Worm (Caenorhabditis elegans): ENCODE results near the gene hrpu-2.

ce11 chrIV:2221350-2221749, 43.7 kb downstream of the hrpu-2 start:
- TF ChIP-seq aptf-2 (GFP tag; conservative IDR thresholded peaks at IDR 0.05) (no peak), hmg-20 (GFP tag; IDR thresholded peaks at IDR 0.05) (no peak), lin-54 (GFP tag; optimal IDR thresholded peaks at IDR 0.05) (no peak), ets-4 (GFP tag; optimal IDR thresholded peaks at IDR 0.05) (no peak), F23B12.7 (tag; optimal IDR thresholded peaks at IDR 0.05; ENCODE audit: insufficient read depth) (no peak)

Data from whole organism, young adult.